Fruit fly (Drosophila melanogaster) whole organism, wandering third instar larva: Measurements from ENCODE around the gene IscU.

Experiments
- Dfd ChIP-seq: fragments of >200 bp; optimal IDR thresholded peaks from 2 replicates; lab custom pipeline; 2017; ENCODE audit warnings: missing biosample characterization, missing genetic modification characterization
- GATAd ChIP-seq: sonication (Bioruptor generic); optimal IDR thresholded peaks from 2 replicates; lab custom pipeline; 2016; ENCODE audit warnings: missing biosample characterization, missing genetic modification characterization
- HLH106 ChIP-seq: fragments of 200-800 bp; optimal IDR thresholded peaks from 3 replicates; lab custom pipeline; 2019; ENCODE audit warnings: missing biosample characterization, mild to moderate bottlenecking, missing genetic modification characterization, moderate library complexity
- N ChIP-seq: fragments of >200 bp; optimal IDR thresholded peaks from 2 replicates; lab custom pipeline; 2018; ENCODE audit warnings: missing biosample characterization, missing external identifiers, missing genetic modification characterization
- OdsH ChIP-seq: fragments of 200-800 bp; sonication (Bioruptor generic); optimal IDR thresholded peaks from 2 replicates; lab custom pipeline; 2016; ENCODE audit warnings: missing biosample characterization, mild to moderate bottlenecking, missing genetic modification characterization
- Rel ChIP-seq, 2 experiments: fragments of 200-800 bp; sonication (Bioruptor generic) in 1 of 2; optimal IDR thresholded peaks; 2 replicates in 1 of 2; 3 replicates in 1 of 2; lab custom pipeline; 2016 to 2019; ENCODE audit warnings: mild to moderate bottlenecking in 2 of 2, missing biosample characterization in 2 of 2, missing genetic modification characterization in 2 of 2, moderate library complexity in 1 of 2
- Sp1 ChIP-seq: fragments of 200-800 bp; sonication (Bioruptor generic); optimal IDR thresholded peaks from 3 replicates; lab custom pipeline; 2019; ENCODE audit warnings: missing biosample characterization, mild to moderate bottlenecking, missing genetic modification characterization, moderate library complexity
- br ChIP-seq: fragments of 200-800 bp; sonication (Bioruptor generic); optimal IDR thresholded peaks from 2 replicates; lab custom pipeline; 2016; ENCODE audit warnings: missing biosample characterization, missing genetic modification characterization
- dmrt93B ChIP-seq: fragments of 200-800 bp; sonication (Bioruptor generic); optimal IDR thresholded peaks from 2 replicates; lab custom pipeline; 2018; ENCODE audit warnings: missing biosample characterization, mild to moderate bottlenecking, missing genetic modification characterization
- foxo ChIP-seq, 2 experiments: fragments of 200-800 bp; sonication (Bioruptor generic); optimal IDR thresholded peaks; 2 replicates in 1 of 2; 3 replicates in 1 of 2; lab custom pipeline; 2016 to 2017; ENCODE audit warnings: missing biosample characterization in 2 of 2, missing genetic modification characterization in 2 of 2
- fru ChIP-seq: fragments of 200-800 bp; sonication (Bioruptor generic); optimal IDR thresholded peaks from 3 replicates; lab custom pipeline; 2016; ENCODE audit warnings: missing biosample characterization, mild to moderate bottlenecking, missing genetic modification characterization
- h ChIP-seq: fragments of 200-800 bp; sonication (Bioruptor generic); optimal IDR thresholded peaks from 3 replicates; lab custom pipeline; 2016; ENCODE audit warnings: missing biosample characterization, mild to moderate bottlenecking, missing genetic modification characterization
- lola ChIP-seq: fragments of >200 bp; optimal IDR thresholded peaks from 2 replicates; lab custom pipeline; 2017; ENCODE audit warnings: missing biosample characterization, missing genetic modification characterization
- pan ChIP-seq: fragments of >200 bp; optimal IDR thresholded peaks from 2 replicates; lab custom pipeline; 2017

DNA sequence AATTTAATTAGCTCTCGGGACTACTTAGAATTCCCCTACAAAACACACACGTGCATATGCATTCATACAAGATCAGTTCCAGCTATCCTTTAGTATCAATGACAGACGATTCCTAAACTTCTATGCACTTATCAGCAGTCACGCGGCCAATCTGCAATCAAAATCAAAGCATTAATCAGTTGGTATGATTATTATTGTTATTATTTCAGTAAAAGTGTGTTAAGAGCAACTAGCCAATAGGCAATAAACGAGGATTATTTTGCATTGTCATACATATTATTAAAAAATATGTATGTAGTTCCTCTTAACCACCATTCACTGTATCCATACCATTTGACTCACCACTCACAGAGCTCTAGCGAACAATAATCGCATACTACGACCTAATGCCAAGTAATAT is 1.1 kb downstream of the IscU start:
- TF ChIP-seq Sp1 (GFP tag; lab: Kevin White, UChicago) (no peak), h (GFP tag; lab: Kevin White, UChicago) (no peak), OdsH (GFP tag; lab: Kevin White, UChicago) (no peak), br (no peak), fru (GFP tag; lab: Kevin White, UChicago) (no peak), N (no peak), pan (no peak), GATAd (GFP tag; lab: Kevin White, UChicago) (no peak), lola (GFP tag; lab: Kevin White, UChicago) (no peak), Rel (GFP tag; optimal IDR thresholded peaks at IDR 0.05; lab: Kevin White, UChicago) (no peak), Rel (tag; optimal IDR thresholded peaks at IDR 0.05; lab: Kevin White, UChicago) (no peak), dmrt93B (GFP tag; lab: Kevin White, UChicago) (no peak), Dfd (no peak), HLH106 (tag; lab: Kevin White, UChicago) (no peak), foxo (GFP tag; optimal IDR thresholded peaks at IDR 0.05; lab: Kevin White, UChicago) (no peak)
